Fruit fly (Drosophila melanogaster): Measurements from ENCODE around the gene Mi-2.
A peak's percentile ranks its signal among the peaks of the same experiment; 100 is the strongest.

The Mi-2 gene

DNA sequence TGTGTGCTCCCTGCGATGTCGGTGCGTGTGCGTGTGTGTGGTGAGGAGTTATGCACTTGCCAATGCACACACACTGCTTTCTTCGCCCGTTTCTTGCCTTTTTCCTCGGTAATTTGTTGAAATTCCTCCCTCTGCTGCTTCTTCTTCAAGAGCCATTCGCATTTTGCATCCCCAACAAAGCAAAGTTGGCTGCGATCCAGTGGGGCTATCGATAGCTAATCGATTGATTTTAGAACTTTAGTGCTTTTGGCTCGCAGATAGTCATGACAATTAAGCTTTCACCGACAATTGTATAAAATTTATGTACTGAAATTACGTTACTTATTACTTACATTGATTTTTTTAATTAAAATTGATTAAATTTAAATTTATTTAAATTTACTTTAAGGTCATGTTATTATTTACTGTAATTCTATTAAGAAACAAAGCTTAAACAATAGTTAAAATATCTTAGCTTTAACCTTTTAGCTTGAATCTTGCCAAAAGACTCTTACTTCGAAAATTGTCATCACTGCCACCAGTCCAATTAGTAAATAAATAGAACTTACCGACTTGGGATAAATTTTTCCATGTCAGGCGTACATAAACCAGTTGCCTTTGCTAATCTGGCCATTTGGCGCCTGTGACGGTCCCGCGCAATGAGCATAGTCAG lies 75.7 kb downstream of the Mi-2 start, which contains the start of the genes trc and CG32221 (continued):
- no peak; the same call in 1 of the 2 replicates for TF ChIP-seq CG2129 (GFP tag; IDR thresholded peaks at IDR 0.05; ENCODE audit: partially characterized antibody)
- TF ChIP-seq CG10462 (GFP tag; optimal IDR thresholded peaks at IDR 0.05), result no peak
- TF ChIP-seq cwo (GFP tag; optimal IDR thresholded peaks at IDR 0.05), result no peak
- no peak for TF ChIP-seq Hmr (GFP tag; optimal IDR thresholded peaks at IDR 0.05)
- no peak for TF ChIP-seq CG7928 (GFP tag; optimal IDR thresholded peaks at IDR 0.05)
- TF ChIP-seq Med (GFP tag), result peak; percentile 82
- TF ChIP-seq pfk (GFP tag; optimal IDR thresholded peaks at IDR 0.05), result peak; percentile 56
- TF ChIP-seq Dref (GFP tag; IDR thresholded peaks at IDR 0.05), result peak; percentile 94
- peak; percentile 71 for TF ChIP-seq CG32532 (GFP tag; IDR thresholded peaks at IDR 0.05)
- TF ChIP-seq crol (GFP tag; IDR thresholded peaks at IDR 0.05), result no peak
- no peak for TF ChIP-seq Asciz (GFP tag; optimal IDR thresholded peaks at IDR 0.05)
- TF ChIP-seq Xbp1 (GFP tag; optimal IDR thresholded peaks at IDR 0.05), result peak; percentile 52
- TF ChIP-seq YL-1 (GFP tag; optimal IDR thresholded peaks at IDR 0.05), result peak; percentile 94
- no peak for TF ChIP-seq CG10274 (GFP tag; optimal IDR thresholded peaks at IDR 0.05)
- no peak for TF ChIP-seq sc (optimal IDR thresholded peaks at IDR 0.05)
- peak; percentile 20 for TF ChIP-seq sc (GFP tag; optimal IDR thresholded peaks at IDR 0.05)
- TF ChIP-seq CG8944 (GFP tag; optimal IDR thresholded peaks at IDR 0.05), result no peak
- peak; percentile 54; the same call in 1 of the 3 replicates for TF ChIP-seq hb (GFP tag; IDR thresholded peaks at IDR 0.05; ENCODE audit: partially characterized antibody)
- TF ChIP-seq tgo (GFP tag; IDR thresholded peaks at IDR 0.05), result peak; percentile 45; the same call in 1 of the 3 replicates
- TF ChIP-seq C15 (GFP tag; IDR thresholded peaks at IDR 0.05), result no peak
- TF ChIP-seq lilli (GFP tag; optimal IDR thresholded peaks at IDR 0.05), result no peak
- no peak for TF ChIP-seq CG2889 (GFP tag; IDR thresholded peaks at IDR 0.05)
- no peak for TF ChIP-seq CG2875 (GFP tag; optimal IDR thresholded peaks at IDR 0.05)
- peak; percentile 58 for TF ChIP-seq CG10431 (GFP tag; optimal IDR thresholded peaks at IDR 0.05)
- TF ChIP-seq CG17802 (tag; optimal IDR thresholded peaks at IDR 0.05), result peak; percentile 36
- TF ChIP-seq amos (GFP tag; IDR thresholded peaks at IDR 0.05; ENCODE audit: partially characterized antibody), result peak; percentile 81
- no peak for TF ChIP-seq grau (tag; optimal IDR thresholded peaks at IDR 0.05)
- no peak for TF ChIP-seq CG4360 (GFP tag; IDR thresholded peaks at IDR 0.05)
- no peak for TF ChIP-seq CG8281 (tag; optimal IDR thresholded peaks at IDR 0.05)
- peak; percentile 50 for TF ChIP-seq CG2120 (GFP tag; optimal IDR thresholded peaks at IDR 0.05)
- no peak for TF ChIP-seq shn (GFP tag; optimal IDR thresholded peaks at IDR 0.05)
- no peak for TF ChIP-seq HHEX (GFP tag; optimal IDR thresholded peaks at IDR 0.05)
- TF ChIP-seq sna (GFP tag; IDR thresholded peaks at IDR 0.05; ENCODE audit: partially characterized antibody), result peak; percentile 22; the same call in 1 of the 2 replicates
- peak; percentile 34 for TF ChIP-seq zfh2 (GFP tag; optimal IDR thresholded peaks at IDR 0.05)
- no peak for TF ChIP-seq gem (tag; optimal IDR thresholded peaks at IDR 0.05)
- TF ChIP-seq bigmax (GFP tag; optimal IDR thresholded peaks at IDR 0.05), result no peak
- TF ChIP-seq CG18011 (GFP tag; optimal IDR thresholded peaks at IDR 0.05), result no peak
- TF ChIP-seq trh (GFP tag; optimal IDR thresholded peaks at IDR 0.05), result peak; percentile 9
- no peak for TF ChIP-seq ase (GFP tag; IDR thresholded peaks at IDR 0.05)
- TF ChIP-seq CG11247 (GFP tag; IDR thresholded peaks at IDR 0.05), result peak; percentile 61
- peak; percentile 94 for TF ChIP-seq HLHmδ (GFP tag; optimal IDR thresholded peaks at IDR 0.05)
- TF ChIP-seq Ravus (GFP tag; IDR thresholded peaks at IDR 0.05), result no peak
- peak; percentile 63 for TF ChIP-seq CoRest (tag; optimal IDR thresholded peaks at IDR 0.05)
- TF ChIP-seq Neu2 (GFP tag; optimal IDR thresholded peaks at IDR 0.05; ENCODE audit: borderline replicate concordance), result no peak
- TF ChIP-seq crc (GFP tag; optimal IDR thresholded peaks at IDR 0.05), result no peak
- peak; percentile 57 for TF ChIP-seq Ptx1 (GFP tag; IDR thresholded peaks at IDR 0.05)
- no peak for TF ChIP-seq E2f1 (GFP tag; IDR thresholded peaks at IDR 0.05)
- TF ChIP-seq CG4730 (GFP tag; IDR thresholded peaks at IDR 0.05), result no peak
- no peak for TF ChIP-seq Awh (GFP tag; IDR thresholded peaks at IDR 0.05)
- peak; percentile 27 for TF ChIP-seq CG12942 (GFP tag; optimal IDR thresholded peaks at IDR 0.05)

All from whole organism, embryonic.